Fruit fly (Drosophila melanogaster) whole organism, adult: ENCODE measurements around the gene Ns1.

Source experiments
- CG12768 ChIP-seq: fragments of 200-800 bp; sonication (Bioruptor generic); optimal IDR thresholded peaks from 2 replicates; lab custom pipeline; 2017; ENCODE audit warnings: missing biosample characterization, missing genetic modification characterization, mild to moderate bottlenecking, moderate library complexity, missing genetic modification reagents
- CG7101 ChIP-seq: fragments of 200-800 bp; sonication (Bioruptor generic); optimal IDR thresholded peaks from 2 replicates; lab custom pipeline; 2018; ENCODE audit warnings: missing biosample characterization, mild to moderate bottlenecking, missing genetic modification characterization, moderate library complexity
- cnc ChIP-seq, 2 experiments: fragments of >200 bp; optimal IDR thresholded peaks; 2 replicates each; lab custom pipeline; 2017
- kay ChIP-seq: fragments of 200-800 bp; sonication (Bioruptor generic); peaks from one replicate; lab custom pipeline; 2016; ENCODE audit warnings: missing biosample characterization, missing genetic modification characterization, borderline replicate concordance
- toe ChIP-seq: fragments of 200-800 bp; sonication (Bioruptor generic); optimal IDR thresholded peaks from 2 replicates; lab custom pipeline; 2016; ENCODE audit warnings: missing biosample characterization, missing genetic modification characterization

dm6 chr3R:17020956-17021355 lies 51.5 kb downstream of the Ns1 start, which contains the start of gene Adsl:
- TF ChIP-seq cnc (optimal IDR thresholded peaks at IDR 0.05; lab: Kevin White, UChicago): no peak
- no peak for TF ChIP-seq CG12768 (GFP tag; lab: Kevin White, UChicago)
- TF ChIP-seq CG7101 (tag; lab: Kevin White, UChicago): peak; percentile 59
- TF ChIP-seq toe (GFP tag; lab: Kevin White, UChicago): no peak
- TF ChIP-seq kay (GFP tag; lab: Kevin White, UChicago): peak; percentile 82
